Worm (Caenorhabditis elegans) whole organism, mixed stage, embryonic: Measurements from ENCODE around the gene csn-4.

Experiments
- ces-1 ChIP-seq: fragments of 150-350 bp; optimal IDR thresholded peaks from 2 replicates; lab custom pipeline; 2014; ENCODE audit warnings: missing biosample characterization, missing genetic modification reagents, missing genetic modification characterization
- ham-2 ChIP-seq: fragments of 200-800 bp; sonication (Bioruptor generic); optimal IDR thresholded peaks from 2 replicates; lab custom pipeline; 2018; ENCODE audit warnings: mild to moderate bottlenecking, missing genetic modification characterization, missing compliant biosample characterization
- pha-4 ChIP-seq: fragments of 150-350 bp; optimal IDR thresholded peaks from 2 replicates; lab custom pipeline; 2018; ENCODE audit warnings: missing biosample characterization, missing genetic modification reagents, missing genetic modification characterization
- unc-39 ChIP-seq: fragments of 150-350 bp; optimal IDR thresholded peaks from 2 replicates; lab custom pipeline; 2014; ENCODE audit warnings: missing biosample characterization, missing genetic modification characterization

ce11 chrIV:1110999-1111398 lies 24.2 kb upstream of the csn-4 start:
- TF ChIP-seq ham-2 (GFP tag; lab: Kevin White, UChicago) (no peak), ces-1 (no peak), pha-4 (tag; lab: Kevin White, UChicago) (no peak), unc-39 (tag; lab: Kevin White, UChicago) (no peak)
